Fruit fly (Drosophila melanogaster) Kc167 (cell line): ENCODE data around the gene alpha-Man-Ib.

Experiments used
- Myc ChIP-seq: fragments of >200 bp; optimal IDR thresholded peaks from 2 replicates; lab custom pipeline; 2017; ENCODE audit warnings: missing external identifiers
- h ChIP-seq: fragments of >200 bp; optimal IDR thresholded peaks from 3 replicates; lab custom pipeline; 2018; ENCODE audit warnings: missing external identifiers
- psq ChIP-seq: fragments of >200 bp; optimal IDR thresholded peaks from 2 replicates; lab custom pipeline; 2017; ENCODE audit warnings: missing external identifiers

- TF ChIP-seq Myc (lab: Kevin White, UChicago) = no peak
- no peak for TF ChIP-seq psq (lab: Kevin White, UChicago)
- no peak for TF ChIP-seq h (lab: Kevin White, UChicago)
These were observed at the start of gene alpha-Man-Ib, which contains the start of gene Pdhb for dm6 chr3R:29112398-29113150.
